Fruit fly (Drosophila melanogaster): Measurements from ENCODE around the gene CG13603.
A peak's percentile ranks its signal among the peaks of the same experiment; 100 is the strongest.

DNA sequence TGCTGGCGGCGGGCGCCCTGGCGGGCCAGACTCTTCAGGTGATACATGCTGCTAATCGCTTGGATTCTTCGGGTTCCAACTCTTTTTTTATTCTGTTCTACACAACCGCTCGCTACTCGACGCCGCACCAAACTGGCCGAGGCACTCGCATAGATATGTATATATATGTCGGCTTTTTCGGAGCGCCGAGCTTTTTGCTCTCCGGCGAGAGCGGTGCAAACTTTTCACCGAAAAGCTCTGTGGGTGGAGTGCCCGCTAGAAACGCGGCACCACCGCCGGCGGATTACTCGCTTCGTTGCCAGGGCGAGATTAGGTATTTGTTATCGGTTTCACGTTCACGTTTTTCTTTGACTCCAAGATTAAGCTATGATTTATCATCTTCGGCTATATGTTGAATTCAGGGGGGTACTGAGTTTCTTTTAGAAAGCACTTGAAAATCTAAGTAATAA lies 43.4 kb downstream of the CG13603 start, which contains the start of gene Gdh:
- TF ChIP-seq CG14655 (GFP tag; optimal IDR thresholded peaks at IDR 0.05) (no peak), CG4496 (GFP tag; IDR thresholded peaks at IDR 0.05) (peak; percentile 72; the same call in 2 of the 3 replicates)

Measured in whole organism, pupa.